Worm (Caenorhabditis elegans): ENCODE data around the gene atg-4.2.
A peak's percentile ranks its signal among the peaks of the same experiment; 100 is the strongest.

The atg-4.2 gene

DNA sequence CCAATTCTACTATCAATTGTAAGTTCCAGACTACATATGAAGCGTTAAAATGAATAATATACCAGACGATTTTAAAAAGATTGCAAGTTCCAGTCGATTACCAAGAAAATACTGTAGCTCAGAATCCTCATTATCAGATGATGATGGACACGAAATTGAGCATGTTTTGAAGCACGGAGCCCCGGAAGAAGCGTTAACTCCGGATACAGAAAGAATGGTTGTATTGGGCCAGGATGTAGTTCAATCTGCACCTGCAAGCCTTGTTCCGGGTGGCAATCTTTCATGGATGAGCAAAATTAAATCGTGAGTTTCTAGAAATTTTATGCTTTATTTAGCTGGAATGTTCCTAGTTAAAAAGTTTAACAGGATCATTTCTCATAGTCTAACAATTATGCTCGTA is at the start of gene atg-4.2:
Gene atg-4.2, plus strand, starts transcription at position 24 of the 400 bp plus-strand sequence.
- no peak for TF ChIP-seq fkh-3 (tag; optimal IDR thresholded peaks at IDR 0.05)
- no peak for TF ChIP-seq ztf-28 (GFP tag; IDR thresholded peaks at IDR 0.05)
- TF ChIP-seq cebp-1 (GFP tag; IDR thresholded peaks at IDR 0.05), result no peak
- TF ChIP-seq cebp-1 (tag; optimal IDR thresholded peaks at IDR 0.05), result no peak
- TF ChIP-seq zim-3 (tag; optimal IDR thresholded peaks at IDR 0.05), result no peak
- TF ChIP-seq efl-1 (GFP tag; optimal IDR thresholded peaks at IDR 0.05), result no peak
- TF ChIP-seq tbp1 (GFP tag; optimal IDR thresholded peaks at IDR 0.05), result no peak
- no peak for TF ChIP-seq nfya-1 (tag; optimal IDR thresholded peaks at IDR 0.05; ENCODE audit: borderline replicate concordance, insufficient read depth)

DNA sequence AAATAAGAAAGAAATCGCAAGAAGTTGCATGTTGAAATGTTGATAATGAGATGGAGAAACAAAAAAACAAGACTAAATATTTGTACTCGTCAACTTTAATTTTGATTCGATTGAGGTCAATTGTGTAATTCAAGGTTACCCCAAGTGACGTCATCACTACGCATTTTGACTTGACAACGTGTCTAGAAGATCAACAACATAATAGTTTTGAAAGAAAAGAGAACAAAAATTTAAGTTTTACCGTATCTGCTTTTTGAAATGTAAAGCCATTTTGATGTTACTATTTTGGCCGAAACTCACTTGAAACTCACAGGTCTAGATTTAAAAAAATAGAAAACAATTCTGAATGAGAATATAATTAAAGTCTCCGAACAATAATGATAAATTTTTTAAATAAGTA is 46.9 kb upstream of the atg-4.2 start, which contains the start of gene dsl-5:
Gene dsl-5, minus strand, starts transcription at position 101 of the 400 bp plus-strand sequence.
- peak; percentile 43 for TF ChIP-seq atf-7 (tag; optimal IDR thresholded peaks at IDR 0.05)
- no peak for TF ChIP-seq ztf-25 (GFP tag; IDR thresholded peaks at IDR 0.05)
- no peak for TF ChIP-seq ztf-28 (GFP tag; IDR thresholded peaks at IDR 0.05)

DNA sequence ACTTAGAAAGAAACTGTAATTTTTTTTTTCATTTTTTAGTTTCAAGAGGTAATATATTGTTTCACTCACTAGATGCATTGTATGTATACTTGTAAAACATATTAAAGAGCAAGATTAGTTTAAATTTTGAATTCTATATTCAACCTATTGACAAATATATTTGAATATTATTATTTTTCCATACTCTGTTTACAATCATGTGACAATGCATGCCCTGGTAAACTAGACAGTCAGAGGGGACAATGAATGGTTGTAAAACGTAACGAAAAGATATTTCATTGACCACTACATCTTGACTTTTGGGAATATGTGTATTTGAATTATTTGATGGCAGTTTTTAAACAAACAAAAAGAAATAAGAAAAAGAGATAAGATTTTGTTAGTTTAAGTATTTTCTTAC is 45.5 kb upstream of the atg-4.2 start:
- no peak for TF ChIP-seq tlf-1 (GFP tag; optimal IDR thresholded peaks at IDR 0.05)
- TF ChIP-seq hlh-26 (GFP tag; conservative IDR thresholded peaks at IDR 0.05), result no peak

- TF ChIP-seq attf-3 (GFP tag; conservative IDR thresholded peaks at IDR 0.05) (no peak), B0019.2 (GFP tag; conservative IDR thresholded peaks at IDR 0.05) (no peak), pha-4 (tag; optimal IDR thresholded peaks at IDR 0.05) (no peak), rcor-1 (GFP tag; IDR thresholded peaks at IDR 0.05) (no peak), him-1 (tag; optimal IDR thresholded peaks at IDR 0.05) (no peak)
These were observed 44.8 kb upstream of the atg-4.2 start, which contains the start of gene lys-4 for ce11 chrIV:11623060-11623459. Gene lys-4 (minus strand): TSS chrIV:11623174.

- TF ChIP-seq cebp-1 (GFP tag; IDR thresholded peaks at IDR 0.05), result no peak
- peak; percentile 14 for TF ChIP-seq cebp-1 (tag; optimal IDR thresholded peaks at IDR 0.05)
- TF ChIP-seq egl-18 (GFP tag; IDR thresholded peaks at IDR 0.05), result no peak
- TF ChIP-seq nhr-80 (tag; optimal IDR thresholded peaks at IDR 0.05), result peak; percentile 66
These were observed 44.0 kb upstream of the atg-4.2 start for ce11 chrIV:11623759-11624287.

DNA sequence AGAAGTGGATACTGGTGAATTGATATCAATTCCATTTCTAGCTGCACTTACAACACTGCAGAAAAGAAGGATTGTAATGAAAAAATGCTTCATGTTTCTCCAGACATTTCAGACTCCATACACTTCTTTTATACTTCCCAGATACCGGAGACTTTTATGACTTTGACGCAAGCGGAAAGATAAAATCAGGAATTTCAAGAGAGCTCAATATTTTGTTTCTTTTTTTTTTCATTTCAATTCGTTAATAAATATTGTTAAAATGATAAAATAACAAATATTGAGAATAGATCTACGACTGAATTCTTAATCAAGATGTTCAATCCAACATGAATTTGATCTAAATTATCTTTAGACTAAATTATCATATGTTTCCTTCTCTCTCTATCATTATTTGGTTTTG is 42.3 kb upstream of the atg-4.2 start, which contains the start of gene lys-5:
Gene lys-5, minus strand, starts transcription at position 101 of the 400 bp plus-strand sequence.
- TF ChIP-seq C06A6.2 (GFP tag; conservative IDR thresholded peaks at IDR 0.05) (no peak), athp-1 (tag; optimal IDR thresholded peaks at IDR 0.05) (no peak), dpff-1 (tag; optimal IDR thresholded peaks at IDR 0.05) (no peak), unc-62 (GFP tag; optimal IDR thresholded peaks at IDR 0.05) (no peak), F22D6.2 (tag; optimal IDR thresholded peaks at IDR 0.05) (no peak), tlf-1 (GFP tag; optimal IDR thresholded peaks at IDR 0.05) (no peak), repo-1 (tag; optimal IDR thresholded peaks at IDR 0.05) (no peak), ztf-3 (GFP tag; optimal IDR thresholded peaks at IDR 0.05) (no peak), madf-3 (GFP tag; IDR thresholded peaks at IDR 0.05) (no peak), K11D2.4 (GFP tag; IDR thresholded peaks at IDR 0.05) (no peak), F10E7.11 (tag; optimal IDR thresholded peaks at IDR 0.05) (no peak), Y67H2A.10 (GFP tag; conservative IDR thresholded peaks at IDR 0.05) (no peak), madf-6 (GFP tag; IDR thresholded peaks at IDR 0.05) (no peak)
